Worm (Caenorhabditis elegans) whole organism, L2 larva: Measurements from ENCODE around the gene Y111B2A.21.

ENCODE experiments used
- C34F6.9 ChIP-seq: fragments of 150-350 bp; optimal IDR thresholded peaks from 2 replicates; lab custom pipeline; 2014; ENCODE audit warnings: missing biosample characterization, missing genetic modification characterization
- F13H6.1 ChIP-seq: sonication (generic microtip); optimal IDR thresholded peaks from 2 replicates; lab custom pipeline; 2016; ENCODE audit warnings: missing genetic modification characterization, missing compliant biosample characterization
- R02D3.7 ChIP-seq: fragments of 150-350 bp; optimal IDR thresholded peaks from 2 replicates; lab custom pipeline; 2014; ENCODE audit warnings: missing biosample characterization, missing genetic modification characterization
- Y55F3AM.14 ChIP-seq: fragments of 200-800 bp; sonication (Bioruptor generic); optimal IDR thresholded peaks from 2 replicates; lab custom pipeline; 2018; ENCODE audit warnings: mild to moderate bottlenecking, missing genetic modification characterization, missing compliant biosample characterization
- ZK546.5 ChIP-seq: sonication (generic microtip); optimal IDR thresholded peaks from 2 replicates; lab custom pipeline; 2017; ENCODE audit warnings: missing biosample characterization, missing genetic modification characterization
- alr-1 ChIP-seq: fragments of 150-350 bp; optimal IDR thresholded peaks from 2 replicates; lab custom pipeline; 2014; ENCODE audit warnings: missing biosample characterization, missing genetic modification characterization
- aly-2 ChIP-seq: fragments of 150-350 bp; optimal IDR thresholded peaks from 2 replicates; lab custom pipeline; 2014; ENCODE audit warnings: missing biosample characterization, missing genetic modification characterization
- ama-1 ChIP-seq: fragments of 150-350 bp; optimal IDR thresholded peaks from 2 replicates; lab custom pipeline; 2018; ENCODE audit warnings: inconsistent platforms
- blmp-1 ChIP-seq: sonication (generic microtip); optimal IDR thresholded peaks from 2 replicates; lab custom pipeline; 2017; ENCODE audit warnings: missing genetic modification characterization, mild to moderate bottlenecking, missing compliant biosample characterization, antibody characterized with exemption, moderate library complexity; ENCODE audit not compliant: insufficient read depth
- ceh-16 ChIP-seq: fragments of 150-350 bp; optimal IDR thresholded peaks from 2 replicates; lab custom pipeline; 2014; ENCODE audit warnings: missing biosample characterization, missing genetic modification characterization
- ceh-82 ChIP-seq: fragments of 150-350 bp; optimal IDR thresholded peaks from 2 replicates; lab custom pipeline; 2014; ENCODE audit warnings: missing biosample characterization, missing genetic modification characterization
- crh-2 ChIP-seq: sonication (generic microtip); optimal IDR thresholded peaks from 2 replicates; lab custom pipeline; 2017; ENCODE audit warnings: missing biosample characterization, missing genetic modification characterization
- dmd-4 ChIP-seq: sonication (generic microtip); optimal IDR thresholded peaks from 2 replicates; lab custom pipeline; 2017; ENCODE audit warnings: missing biosample characterization, missing genetic modification characterization
- egl-27 ChIP-seq: sonication (generic microtip); optimal IDR thresholded peaks from 3 replicates; lab custom pipeline; 2017; ENCODE audit warnings: missing biosample characterization, missing genetic modification reagents, missing genetic modification characterization
- elt-1 ChIP-seq: fragments of 150-350 bp; optimal IDR thresholded peaks from 2 replicates; lab custom pipeline; 2014; ENCODE audit warnings: missing biosample characterization, missing genetic modification characterization
- gmeb-1 ChIP-seq: fragments of 150-350 bp; optimal IDR thresholded peaks from 2 replicates; lab custom pipeline; 2014; ENCODE audit warnings: missing biosample characterization, missing genetic modification characterization
- lin-11 ChIP-seq: fragments of 150-350 bp; sonication (generic microtip); optimal IDR thresholded peaks from 2 replicates; lab custom pipeline; 2014; ENCODE audit warnings: missing biosample characterization, missing genetic modification characterization, inconsistent platforms, mixed read lengths
- lin-13 ChIP-seq: fragments of 150-350 bp; optimal IDR thresholded peaks from 2 replicates; lab custom pipeline; 2014; ENCODE audit warnings: missing biosample characterization, missing genetic modification reagents, missing genetic modification characterization
- lin-39 ChIP-seq: fragments of 150-350 bp; optimal IDR thresholded peaks from 2 replicates; lab custom pipeline; 2014; ENCODE audit warnings: missing biosample characterization, missing genetic modification reagents, missing genetic modification characterization
- lsy-2 ChIP-seq, 2 experiments: fragments of 150-350 bp in 1 of 2; sonication (generic microtip) in 1 of 2; optimal IDR thresholded peaks; 2 replicates each; lab custom pipeline; 2014 to 2017; ENCODE audit warnings: missing biosample characterization in 2 of 2, missing genetic modification characterization in 2 of 2
- mdl-1 ChIP-seq, 2 experiments: fragments of 150-350 bp in 1 of 2; sonication (generic microtip) in 1 of 2; optimal IDR thresholded peaks; 2 replicates each; lab custom pipeline; 2017; ENCODE audit warnings: missing biosample characterization in 2 of 2, missing genetic modification characterization in 2 of 2
- nhr-10 ChIP-seq: sonication (generic microtip); optimal IDR thresholded peaks from 2 replicates; lab custom pipeline; 2017; ENCODE audit warnings: missing biosample characterization, missing genetic modification characterization
- nhr-11 ChIP-seq: fragments of 150-350 bp; optimal IDR thresholded peaks from 2 replicates; lab custom pipeline; 2014; ENCODE audit warnings: missing biosample characterization, missing genetic modification characterization
- nhr-12 ChIP-seq: fragments of 150-350 bp; optimal IDR thresholded peaks from 2 replicates; lab custom pipeline; 2014; ENCODE audit warnings: missing biosample characterization, missing genetic modification characterization
- nhr-129 ChIP-seq: fragments of 150-350 bp; optimal IDR thresholded peaks from 2 replicates; lab custom pipeline; 2014; ENCODE audit warnings: missing biosample characterization, missing genetic modification characterization
- nhr-21 ChIP-seq: fragments of 150-350 bp; optimal IDR thresholded peaks from 2 replicates; lab custom pipeline; 2014; ENCODE audit warnings: missing biosample characterization, missing genetic modification characterization
- nhr-23 ChIP-seq: fragments of 150-350 bp; optimal IDR thresholded peaks from 2 replicates; lab custom pipeline; 2014; ENCODE audit warnings: missing biosample characterization, missing genetic modification reagents, missing genetic modification characterization
- nhr-237 ChIP-seq: fragments of 150-350 bp; optimal IDR thresholded peaks from 2 replicates; lab custom pipeline; 2014; ENCODE audit warnings: missing biosample characterization, missing genetic modification characterization
- nhr-6 ChIP-seq: fragments of 150-350 bp; optimal IDR thresholded peaks from 2 replicates; lab custom pipeline; 2014; ENCODE audit warnings: missing biosample characterization, missing genetic modification characterization
- nhr-77 ChIP-seq: fragments of 150-350 bp; optimal IDR thresholded peaks from 2 replicates; lab custom pipeline; 2014; ENCODE audit warnings: missing biosample characterization, missing genetic modification characterization
- peb-1 ChIP-seq: fragments of 150-350 bp; optimal IDR thresholded peaks from 2 replicates; lab custom pipeline; 2014; ENCODE audit warnings: missing biosample characterization, missing genetic modification characterization
- sem-4 ChIP-seq: fragments of 150-350 bp; optimal IDR thresholded peaks from 2 replicates; lab custom pipeline; 2014; ENCODE audit warnings: missing biosample characterization, missing genetic modification reagents, missing genetic modification characterization
- sma-3 ChIP-seq: sonication (generic microtip); optimal IDR thresholded peaks from 2 replicates; lab custom pipeline; 2016; ENCODE audit warnings: missing genetic modification reagents, missing genetic modification characterization, missing compliant biosample characterization
- sma-9 ChIP-seq, 2 experiments: fragments of 150-350 bp in 1 of 2; sonication (generic microtip) in 1 of 2; optimal IDR thresholded peaks; 2 replicates each; lab custom pipeline; 2014 to 2016; ENCODE audit warnings: missing genetic modification characterization in 2 of 2, mild to moderate bottlenecking in 1 of 2, missing biosample characterization in 1 of 2, missing compliant biosample characterization in 1 of 2, missing genetic modification reagents in 1 of 2, moderate library complexity in 1 of 2
- snpc-4 ChIP-seq: fragments of 150-350 bp; optimal IDR thresholded peaks from 2 replicates; lab custom pipeline; 2014; ENCODE audit warnings: missing biosample characterization, missing genetic modification characterization
- unc-39 ChIP-seq: fragments of 150-350 bp; optimal IDR thresholded peaks from 2 replicates; lab custom pipeline; 2014; ENCODE audit warnings: missing biosample characterization, missing genetic modification characterization
- unc-55 ChIP-seq: fragments of 150-350 bp; sonication (generic microtip); optimal IDR thresholded peaks from 3 replicates; lab custom pipeline; 2014; ENCODE audit warnings: missing biosample characterization, missing genetic modification reagents, missing genetic modification characterization
- zag-1 ChIP-seq: fragments of 150-350 bp; optimal IDR thresholded peaks from 2 replicates; lab custom pipeline; 2014; ENCODE audit warnings: missing biosample characterization, missing genetic modification characterization
- ztf-1 ChIP-seq: fragments of 200-800 bp; sonication (Bioruptor generic); conservative IDR thresholded peaks from 2 replicates; pipeline ENCODE4 v1.3.6; 2022; ENCODE audit warnings: missing genetic modification characterization, missing compliant biosample characterization
- ztf-4 ChIP-seq: fragments of 150-350 bp; optimal IDR thresholded peaks from 2 replicates; lab custom pipeline; 2014; ENCODE audit warnings: missing biosample characterization, missing genetic modification characterization

The Y111B2A.21 gene

ce11 chrIII:12713862-12714261 is 32.4 kb upstream of the Y111B2A.21 start:
- TF ChIP-seq nhr-11 (tag; lab: Kevin White, UChicago), result no peak
- TF ChIP-seq nhr-23, result no peak
- TF ChIP-seq unc-39 (tag; lab: Kevin White, UChicago), result no peak
- TF ChIP-seq peb-1 (tag; lab: Kevin White, UChicago), result no peak
- no peak for TF ChIP-seq nhr-21 (tag; lab: Kevin White, UChicago)
- TF ChIP-seq ceh-16 (tag; lab: Kevin White, UChicago), result no peak
- TF ChIP-seq nhr-129 (tag; lab: Kevin White, UChicago), result no peak
- TF ChIP-seq nhr-10, result no peak
- TF ChIP-seq sma-9 (GFP tag; optimal IDR thresholded peaks at IDR 0.05; lab: Kevin White, UChicago), result no peak
- TF ChIP-seq sma-9 (tag; optimal IDR thresholded peaks at IDR 0.05; lab: Kevin White, UChicago), result no peak
- TF ChIP-seq nhr-237 (tag; lab: Kevin White, UChicago), result no peak
- peak; percentile 4 for TF ChIP-seq crh-2 (tag; lab: Kevin White, UChicago)
- TF ChIP-seq unc-55, result peak; percentile 48
- no peak for TF ChIP-seq nhr-77
- TF ChIP-seq ama-1, result peak; percentile 64
- TF ChIP-seq ztf-4 (tag; lab: Kevin White, UChicago), result no peak
- TF ChIP-seq mdl-1 (tag; optimal IDR thresholded peaks at IDR 0.05; lab: Kevin White, UChicago), result no peak
- peak; percentile 45 for TF ChIP-seq lin-11 (tag; lab: Kevin White, UChicago)
- no peak for TF ChIP-seq aly-2 (tag; lab: Kevin White, UChicago)
- no peak for TF ChIP-seq gmeb-1 (tag; lab: Kevin White, UChicago)
- no peak for TF ChIP-seq ceh-82 (tag; lab: Kevin White, UChicago)
- no peak for TF ChIP-seq ZK546.5 (tag; lab: Kevin White, UChicago)
- TF ChIP-seq Y55F3AM.14, result no peak
- no peak for TF ChIP-seq R02D3.7
- TF ChIP-seq lin-39 (tag; lab: Kevin White, UChicago), result no peak
- no peak for TF ChIP-seq dmd-4
- TF ChIP-seq C34F6.9 (tag; lab: Kevin White, UChicago), result peak; percentile 63
- TF ChIP-seq lsy-2 (tag; optimal IDR thresholded peaks at IDR 0.05; lab: Kevin White, UChicago), result peak in 1 of 2 experiments; percentile 43
- no peak for TF ChIP-seq ztf-1
- no peak for TF ChIP-seq nhr-12 (tag; lab: Kevin White, UChicago)
- no peak for TF ChIP-seq nhr-6 (tag; lab: Kevin White, UChicago)
- no peak for TF ChIP-seq lin-13 (GFP tag; lab: Kevin White, UChicago)
- no peak for TF ChIP-seq sma-3 (GFP tag; lab: Kevin White, UChicago)
- no peak for TF ChIP-seq blmp-1 (tag; lab: Kevin White, UChicago)
- TF ChIP-seq, all 48 proteins: peak for 6

- TF ChIP-seq R02D3.7, result no peak
- no peak for TF ChIP-seq sem-4
- no peak for TF ChIP-seq nhr-129 (tag; lab: Kevin White, UChicago)
- no peak for TF ChIP-seq aly-2 (tag; lab: Kevin White, UChicago)
- no peak for TF ChIP-seq elt-1 (tag; lab: Kevin White, UChicago)
- TF ChIP-seq unc-55, result no peak
- TF ChIP-seq ceh-16 (tag; lab: Kevin White, UChicago), result no peak
- no peak for TF ChIP-seq ztf-4 (tag; lab: Kevin White, UChicago)
- TF ChIP-seq mdl-1 (tag; optimal IDR thresholded peaks at IDR 0.05; lab: Kevin White, UChicago), result no peak
- no peak for TF ChIP-seq nhr-77
- no peak for TF ChIP-seq alr-1 (tag; lab: Kevin White, UChicago)
- TF ChIP-seq snpc-4 (tag; lab: Kevin White, UChicago), result no peak
- TF ChIP-seq F13H6.1 (tag; lab: Kevin White, UChicago), result no peak
- TF ChIP-seq ZK546.5 (tag; lab: Kevin White, UChicago), result no peak
- no peak for TF ChIP-seq nhr-237 (tag; lab: Kevin White, UChicago)
- TF ChIP-seq gmeb-1 (tag; lab: Kevin White, UChicago), result no peak
- no peak for TF ChIP-seq sma-9 (GFP tag; optimal IDR thresholded peaks at IDR 0.05; lab: Kevin White, UChicago)
- no peak for TF ChIP-seq sma-9 (tag; optimal IDR thresholded peaks at IDR 0.05; lab: Kevin White, UChicago)
- no peak for TF ChIP-seq nhr-6 (tag; lab: Kevin White, UChicago)
- TF ChIP-seq Y55F3AM.14, result no peak
- no peak for TF ChIP-seq egl-27 (tag; lab: Kevin White, UChicago)
- TF ChIP-seq, all 48 proteins: peak for 0
Observed at ce11 chrIII:12714266-12714665, 32.0 kb upstream of the Y111B2A.21 start, which contains the start of gene ssl-1. TSS of gene ssl-1 (plus strand) at chrIII:12714566.

- TF ChIP-seq ztf-1 (no peak), elt-1 (tag; lab: Kevin White, UChicago) (no peak), alr-1 (tag; lab: Kevin White, UChicago) (no peak), zag-1 (tag; lab: Kevin White, UChicago) (no peak), nhr-77 (no peak)
Observed at ce11 chrIII:12728149-12728548, 18.1 kb upstream of the Y111B2A.21 start.
